Worm (Caenorhabditis elegans): ENCODE results near the gene sri-27.
"Not testable (repeated sequence)": the region's sequence is repeated elsewhere in the genome, so short reads cannot be mapped to it uniquely, and the experiment has no call there.

The sri-27 gene

DNA sequence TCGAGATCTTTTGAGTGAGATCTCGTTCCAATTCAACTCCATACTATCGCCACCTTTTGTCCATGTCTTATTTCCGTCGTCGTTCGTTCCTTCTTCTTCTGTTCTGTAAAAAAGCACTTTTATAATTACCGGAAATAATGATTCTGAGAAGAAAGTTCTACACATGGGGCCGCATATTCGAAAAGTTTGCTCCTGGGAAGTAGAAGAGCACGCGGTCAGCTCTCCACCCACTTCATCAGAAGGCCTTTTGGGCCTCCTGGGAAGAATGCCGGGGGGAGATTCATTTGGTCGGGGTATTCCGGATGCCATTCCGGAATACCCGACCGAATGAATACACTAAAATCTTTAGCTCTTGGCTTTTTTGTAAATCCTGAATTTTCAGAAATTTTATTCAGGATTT is 33.0 kb upstream of the sri-27 start, which contains the start of gene Y46H3C.5:
Y46H3C.5 (minus strand) TSS at position 2 of the 400 bp plus-strand sequence.
- TF ChIP-seq mdl-1, jun-1, zag-1 (tag; optimal IDR thresholded peaks at IDR 0.05): not testable (repeated sequence)

DNA sequence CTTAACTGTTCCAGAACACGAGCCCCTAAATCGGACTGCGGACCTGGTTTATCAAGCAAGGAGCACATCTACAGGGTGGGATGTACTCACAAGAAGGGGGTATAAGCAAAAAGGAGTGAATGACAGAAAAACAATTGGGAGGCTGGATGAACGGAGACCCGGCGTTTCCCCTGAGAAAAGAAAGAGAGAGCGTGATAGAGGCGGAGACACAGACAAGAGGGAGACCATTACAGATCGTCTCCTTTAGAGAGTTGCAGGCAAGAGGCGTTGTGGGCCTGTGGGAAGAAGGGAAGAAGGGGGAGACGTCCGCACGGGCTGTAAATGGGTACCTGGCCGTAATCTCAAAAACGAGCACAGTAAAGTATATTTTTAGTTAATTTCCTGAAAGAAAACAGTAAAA is 31.6 kb upstream of the sri-27 start, which contains the start of gene Y46H3C.7:
Y46H3C.7 (minus strand) TSS at position 147 of the 400 bp plus-strand sequence.
- TF ChIP-seq egl-27 (tag; optimal IDR thresholded peaks at IDR 0.05); nhr-23 (tag; optimal IDR thresholded peaks at IDR 0.05); sea-2 (GFP tag; optimal IDR thresholded peaks at IDR 0.05): not testable (repeated sequence)

DNA sequence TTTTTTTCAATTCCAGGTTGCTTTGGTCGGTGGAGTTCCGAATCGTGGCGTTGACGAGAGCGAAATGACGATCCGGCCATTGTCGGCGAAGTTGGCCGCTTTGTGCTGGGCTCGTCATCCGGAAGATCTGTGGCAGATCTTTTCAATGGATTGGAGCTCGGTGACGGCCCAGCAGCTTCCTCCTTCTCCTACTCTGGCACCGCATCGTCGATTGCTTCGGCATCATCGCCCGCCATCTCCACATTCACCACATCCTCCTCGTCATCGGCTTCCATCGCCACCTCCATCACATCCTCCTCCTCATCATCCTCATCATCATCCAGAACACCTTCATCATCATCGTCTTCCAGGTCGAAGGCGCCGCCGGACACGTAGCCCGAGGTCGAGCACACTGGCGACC is 27.1 kb upstream of the sri-27 start:
- TF ChIP-seq pqm-1 (tag; optimal IDR thresholded peaks at IDR 0.05) (no peak), ceh-16 (tag; optimal IDR thresholded peaks at IDR 0.05) (no peak), daf-12 (tag; optimal IDR thresholded peaks at IDR 0.05) (no peak), elt-1 (tag; optimal IDR thresholded peaks at IDR 0.05) (no peak)

DNA sequence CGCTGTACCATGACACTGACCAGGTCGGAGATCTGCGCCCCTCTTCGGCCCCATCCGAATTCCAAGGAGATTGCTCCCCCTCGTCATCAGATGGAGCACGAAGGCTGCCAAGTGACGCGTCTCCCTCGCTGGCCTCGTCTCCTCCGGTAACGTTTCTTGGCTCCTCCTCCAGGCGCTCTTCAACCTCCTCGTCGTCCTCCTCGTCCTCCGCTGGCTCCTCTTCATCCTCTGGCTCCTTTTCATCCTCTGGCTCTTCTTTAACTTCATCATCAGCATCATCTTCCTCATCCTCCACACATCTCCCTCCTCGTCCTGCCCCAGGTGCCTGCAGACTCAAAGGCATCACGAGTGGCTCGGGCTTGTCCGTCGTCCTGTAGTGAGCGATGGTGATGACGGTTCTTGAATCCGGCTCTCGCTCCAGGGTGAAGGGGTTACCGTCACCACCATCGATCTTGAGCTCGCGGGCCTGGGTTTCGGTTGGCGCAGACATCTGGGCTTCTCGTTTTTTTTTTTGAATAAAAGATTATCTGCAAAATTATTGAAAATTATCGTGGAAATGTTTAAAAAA is 26.1 kb upstream of the sri-27 start:
- TF ChIP-seq fos-1 (tag; optimal IDR thresholded peaks at IDR 0.05) (no peak), ceh-82 (tag; optimal IDR thresholded peaks at IDR 0.05) (no peak), nhr-76 (tag; optimal IDR thresholded peaks at IDR 0.05) (no peak), mml-1 (tag; optimal IDR thresholded peaks at IDR 0.05) (no peak), elt-2 (tag; optimal IDR thresholded peaks at IDR 0.05) (no peak), nhr-43 (tag; optimal IDR thresholded peaks at IDR 0.05; ENCODE audit: poor library complexity, severe bottlenecking) (no peak), daf-12 (tag; optimal IDR thresholded peaks at IDR 0.05) (no peak)

DNA sequence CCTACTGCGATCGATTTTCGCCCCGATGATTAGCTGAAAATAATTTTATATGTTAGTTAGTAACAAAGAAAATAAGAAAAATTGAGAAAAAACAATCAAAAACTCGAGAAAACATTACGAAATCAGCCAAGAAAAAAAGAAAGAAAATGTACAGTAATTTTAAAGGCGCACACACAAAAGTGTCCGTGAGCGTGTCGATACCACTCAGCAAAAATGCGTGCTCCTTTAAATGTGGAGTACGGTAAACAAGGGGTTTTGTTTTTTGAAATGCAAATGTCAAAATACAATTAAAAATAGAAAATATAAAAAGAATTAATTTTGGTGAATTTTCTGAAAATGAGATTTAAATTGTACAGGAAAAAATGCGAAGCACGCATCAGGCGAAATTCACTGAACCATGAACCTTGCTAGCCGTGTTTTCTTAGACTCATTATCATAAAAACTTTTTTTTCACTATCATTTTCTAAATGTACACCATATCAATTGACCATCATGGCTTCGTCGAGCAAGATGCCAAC is 23.8 kb upstream of the sri-27 start, which contains the start of gene srw-90:
srw-90 (plus strand) TSS at position 468 of the 518 bp plus-strand sequence.
- TF ChIP-seq nhr-12 (tag; optimal IDR thresholded peaks at IDR 0.05) (no peak), lsy-12 (tag; optimal IDR thresholded peaks at IDR 0.05) (no peak), unc-62 (GFP tag; optimal IDR thresholded peaks at IDR 0.05) (no peak), ceh-28 (tag; optimal IDR thresholded peaks at IDR 0.05) (no peak), skn-1 (tag; optimal IDR thresholded peaks at IDR 0.05) (no peak), egl-27 (tag; optimal IDR thresholded peaks at IDR 0.05) (no peak), nhr-25 (tag; optimal IDR thresholded peaks at IDR 0.05) (no peak), ama-1 (optimal IDR thresholded peaks at IDR 0.05) (no peak), nfya-1 (tag; optimal IDR thresholded peaks at IDR 0.05; ENCODE audit: insufficient read depth) (no peak), R02D3.7 (tag; optimal IDR thresholded peaks at IDR 0.05) (no peak), elt-2 (tag; optimal IDR thresholded peaks at IDR 0.05) (no peak), fkh-2 (tag; optimal IDR thresholded peaks at IDR 0.05) (no peak), pha-4 (tag; optimal IDR thresholded peaks at IDR 0.05) (no peak), egl-5 (tag; optimal IDR thresholded peaks at IDR 0.05) (no peak), nhr-76 (tag; optimal IDR thresholded peaks at IDR 0.05) (no peak)

DNA sequence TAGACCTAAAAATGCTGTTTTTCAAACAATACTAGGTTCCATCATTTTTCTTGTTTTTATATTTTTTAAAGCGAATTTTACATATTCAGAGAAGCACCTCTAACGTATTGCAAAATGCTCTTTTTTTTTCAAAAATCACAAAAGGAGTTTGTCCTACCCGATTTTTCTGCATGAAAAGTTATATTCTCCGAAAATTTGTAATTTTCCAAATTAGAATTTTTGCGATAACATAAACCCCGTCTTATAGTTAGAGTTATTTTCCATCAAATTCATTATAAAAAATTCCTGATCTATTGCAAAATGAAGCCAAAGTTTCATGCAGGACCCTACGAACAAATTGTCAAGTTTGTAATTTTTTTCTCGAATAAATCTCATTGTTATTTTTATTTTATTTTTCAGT is 17.0 kb upstream of the sri-27 start, which contains the start of gene srw-99:
srw-99 (plus strand) TSS at position 301 of the 400 bp plus-strand sequence.
- TF ChIP-seq mdl-1 (tag; optimal IDR thresholded peaks at IDR 0.05) (no peak), ceh-28 (tag; optimal IDR thresholded peaks at IDR 0.05) (no peak), sea-2 (GFP tag; optimal IDR thresholded peaks at IDR 0.05) (no peak), egl-5 (tag; optimal IDR thresholded peaks at IDR 0.05) (no peak), zag-1 (tag; optimal IDR thresholded peaks at IDR 0.05) (no peak), nhr-11 (tag; optimal IDR thresholded peaks at IDR 0.05) (no peak), elt-2 (tag; optimal IDR thresholded peaks at IDR 0.05) (no peak), skn-1 (tag; optimal IDR thresholded peaks at IDR 0.05) (no peak), ztf-4 (tag; optimal IDR thresholded peaks at IDR 0.05) (no peak), tbx-2 (tag; optimal IDR thresholded peaks at IDR 0.05) (no peak), snpc-4 (tag; optimal IDR thresholded peaks at IDR 0.05) (no peak), egl-27 (tag; optimal IDR thresholded peaks at IDR 0.05) (no peak), unc-62 (GFP tag; optimal IDR thresholded peaks at IDR 0.05) (no peak), nhr-67 (tag; optimal IDR thresholded peaks at IDR 0.05) (no peak), fkh-2 (tag; optimal IDR thresholded peaks at IDR 0.05) (no peak), aly-2 (tag; optimal IDR thresholded peaks at IDR 0.05) (no peak), hmg-11 (tag; optimal IDR thresholded peaks at IDR 0.05) (no peak)
